Worm (Caenorhabditis elegans): ENCODE results near the gene M01F1.4.

M01F1.4 gene

ce11 chrIII:3520417-3520816 is 10.6 kb upstream of the M01F1.4 start (continued):
- 0 out of 2 replicates have a peak, but pooled peaks have one; percentile 50 for TF ChIP-seq lin-1 (GFP tag; IDR thresholded peaks at IDR 0.05)
- no peak for TF ChIP-seq nhr-10 (tag; optimal IDR thresholded peaks at IDR 0.05)
- TF ChIP-seq pha-4 (GFP tag; IDR thresholded peaks at IDR 0.05) = no peak
- no peak for TF ChIP-seq pha-4 (tag; optimal IDR thresholded peaks at IDR 0.05)
- TF ChIP-seq ceh-44 (GFP tag; IDR thresholded peaks at IDR 0.05) = no peak
- no peak for TF ChIP-seq snpc-1.2 (GFP tag; IDR thresholded peaks at IDR 0.05)

ce11 chrIII:3519505-3519904 is 9.7 kb upstream of the M01F1.4 start, which contains the start of gene hmit-1.3:
Gene hmit-1.3, minus strand, starts transcription at chrIII:3519607.
- peak; percentile 57 for TF ChIP-seq hlh-30 (tag; optimal IDR thresholded peaks at IDR 0.05; ENCODE audit: insufficient read depth)
- TF ChIP-seq unc-39 (tag; optimal IDR thresholded peaks at IDR 0.05) = no peak
- TF ChIP-seq daf-16 (GFP tag; optimal IDR thresholded peaks at IDR 0.05) = no peak
- peak; percentile 71 for TF ChIP-seq daf-16 (tag; optimal IDR thresholded peaks at IDR 0.05)
- no peak for TF ChIP-seq mxl-3 (GFP tag; optimal IDR thresholded peaks at IDR 0.05)
- no peak for TF ChIP-seq Y48G9A.11 (GFP tag; IDR thresholded peaks at IDR 0.05)
- peak; percentile 17 for TF ChIP-seq dve-1 (tag; optimal IDR thresholded peaks at IDR 0.05; ENCODE audit: insufficient read depth)
- no peak for TF ChIP-seq unc-130 (GFP tag; optimal IDR thresholded peaks at IDR 0.05)
- no peak for TF ChIP-seq ctbp-1 (GFP tag; IDR thresholded peaks at IDR 0.05)
- peak; percentile 20 for TF ChIP-seq pqm-1 (tag; optimal IDR thresholded peaks at IDR 0.05)
- TF ChIP-seq dmd-6 (GFP tag; IDR thresholded peaks at IDR 0.05) = 0 out of 2 replicates have a peak, but pooled peaks have one; percentile 15
- no peak for TF ChIP-seq R02D3.7 (tag; optimal IDR thresholded peaks at IDR 0.05)
- TF ChIP-seq hlh-11 (tag; optimal IDR thresholded peaks at IDR 0.05) = peak; percentile 18
- peak; percentile 25 for TF ChIP-seq nhr-28 (tag; optimal IDR thresholded peaks at IDR 0.05)
- TF ChIP-seq aha-1 (tag) = peak; percentile 86

ce11 chrIII:3511808-3512207 is 2.0 kb upstream of the M01F1.4 start:
- peak; percentile 46 for TF ChIP-seq lin-38 (GFP tag; IDR thresholded peaks at IDR 0.05)
- no peak for TF ChIP-seq ZK337.2 (GFP tag; IDR thresholded peaks at IDR 0.05)

ce11 chrIII:3505051-3505548 is 4.7 kb downstream of the M01F1.4 start, which contains the start of gene lias-1:
Gene lias-1, minus strand, starts transcription at chrIII:3505101.
- peak; percentile 83 to 98 for TF ChIP-seq lsy-2 (tag; optimal IDR thresholded peaks at IDR 0.05)
- peak; percentile 60 for TF ChIP-seq rbr-2 (tag; optimal IDR thresholded peaks at IDR 0.05)
- peak; percentile 69 for TF ChIP-seq hlh-11 (tag; optimal IDR thresholded peaks at IDR 0.05)
- peak; percentile 24 for TF ChIP-seq spr-1 (tag; optimal IDR thresholded peaks at IDR 0.05)
- TF ChIP-seq unc-130 (GFP tag; optimal IDR thresholded peaks at IDR 0.05) = peak; percentile 8
- peak in 1 of 2 experiments; percentile 32 for TF ChIP-seq ZK546.5 (tag; optimal IDR thresholded peaks at IDR 0.05)
- TF ChIP-seq mxl-3 (GFP tag; optimal IDR thresholded peaks at IDR 0.05) = peak; percentile 79
- TF ChIP-seq unc-62 (GFP tag; optimal IDR thresholded peaks at IDR 0.05 in 1 of 2) = peak in 1 of 2 experiments; percentile 89
- TF ChIP-seq unc-62 (tag; optimal IDR thresholded peaks at IDR 0.05) = no peak
- TF ChIP-seq F44E2.7 (GFP tag; IDR thresholded peaks at IDR 0.05) = no peak
- TF ChIP-seq lim-7 (GFP tag; IDR thresholded peaks at IDR 0.05) = no peak
- TF ChIP-seq lin-38 (GFP tag; IDR thresholded peaks at IDR 0.05) = peak; percentile 83
- TF ChIP-seq dmd-8 (GFP tag; IDR thresholded peaks at IDR 0.05) = no peak
- no peak for TF ChIP-seq skn-1 (tag; optimal IDR thresholded peaks at IDR 0.05)
- TF ChIP-seq nhr-6 (tag; optimal IDR thresholded peaks at IDR 0.05) = peak; percentile 73
- TF ChIP-seq lin-1 (GFP tag; IDR thresholded peaks at IDR 0.05) = no peak
- TF ChIP-seq mdl-1 (tag; optimal IDR thresholded peaks at IDR 0.05) = peak in 1 of 2 experiments; percentile 72
- TF ChIP-seq spr-3 (GFP tag; optimal IDR thresholded peaks at IDR 0.05) = no peak
- peak; percentile 21 for TF ChIP-seq duxl-1 (tag; optimal IDR thresholded peaks at IDR 0.05; ENCODE audit: poor library complexity)
- TF ChIP-seq egl-27 (tag; optimal IDR thresholded peaks at IDR 0.05) = no peak
- TF ChIP-seq nhr-102 (tag; optimal IDR thresholded peaks at IDR 0.05) = no peak
- TF ChIP-seq lin-13 (GFP tag; optimal IDR thresholded peaks at IDR 0.05) = peak; percentile 86
- TF ChIP-seq zfp-2 (tag; optimal IDR thresholded peaks at IDR 0.05) = peak; percentile 27
- peak; percentile 84 for TF ChIP-seq dpl-1 (GFP tag; optimal IDR thresholded peaks at IDR 0.05)
- TF ChIP-seq ceh-28 (tag; optimal IDR thresholded peaks at IDR 0.05) = no peak
- peak in 1 of 2 experiments; percentile 62 for TF ChIP-seq hif-1 (tag; optimal IDR thresholded peaks at IDR 0.05)
- peak; percentile 24; the same call in 1 of the 2 replicates for TF ChIP-seq T26A8.4 (GFP tag; IDR thresholded peaks at IDR 0.05)
- TF ChIP-seq nhr-28 (tag; optimal IDR thresholded peaks at IDR 0.05) = peak; percentile 68
- no peak for TF ChIP-seq ceh-20 (GFP tag; IDR thresholded peaks at IDR 0.05)
